Worm (Caenorhabditis elegans) whole organism, late embryonic: ENCODE results near the gene fbxb-106.

ENCODE experiments used
- C38D4.7 ChIP-seq: fragments of 200-800 bp; sonication (Bioruptor generic); optimal IDR thresholded peaks from 2 replicates; lab custom pipeline; 2018; ENCODE audit warnings: mild to moderate bottlenecking, missing genetic modification characterization, moderate library complexity, missing compliant biosample characterization
- K02D7.2 ChIP-seq: sonication (generic microtip); optimal IDR thresholded peaks from 2 replicates; lab custom pipeline; 2017; ENCODE audit warnings: mild to moderate bottlenecking, missing genetic modification characterization, missing compliant biosample characterization
- ahr-1 ChIP-seq: sonication (generic microtip); optimal IDR thresholded peaks from 2 replicates; lab custom pipeline; 2016; ENCODE audit warnings: missing genetic modification characterization, missing compliant biosample characterization
- ceh-14 ChIP-seq: sonication (generic microtip); optimal IDR thresholded peaks from 2 replicates; lab custom pipeline; 2016; ENCODE audit warnings: missing genotype, missing genetic modification characterization, missing compliant biosample characterization
- ceh-22 ChIP-seq: sonication (generic microtip); optimal IDR thresholded peaks from 2 replicates; lab custom pipeline; 2017; ENCODE audit warnings: missing biosample characterization, missing genetic modification characterization
- ceh-24 ChIP-seq: sonication (generic microtip); optimal IDR thresholded peaks from 2 replicates; lab custom pipeline; 2016; ENCODE audit warnings: mild to moderate bottlenecking, missing genetic modification characterization, missing compliant biosample characterization
- ceh-30 ChIP-seq: fragments of 150-350 bp; optimal IDR thresholded peaks from 2 replicates; lab custom pipeline; 2014; ENCODE audit warnings: missing biosample characterization, missing genetic modification characterization
- ceh-45 ChIP-seq: fragments of 200-800 bp; sonication (Bioruptor generic); IDR thresholded peaks from 2 replicates; pipeline ENCODE4 v1.3.6; 2022; ENCODE audit warnings: missing genetic modification reagents, missing genetic modification characterization, missing compliant biosample characterization
- ceh-48 ChIP-seq: sonication (generic microtip); optimal IDR thresholded peaks from 2 replicates; lab custom pipeline; 2016; ENCODE audit warnings: missing genetic modification characterization, inconsistent platforms, missing compliant biosample characterization
- ceh-9 ChIP-seq: sonication (generic microtip); optimal IDR thresholded peaks from 2 replicates; lab custom pipeline; 2016; ENCODE audit warnings: mild to moderate bottlenecking, missing genetic modification characterization, inconsistent platforms, missing compliant biosample characterization
- ets-4 ChIP-seq: sonication (generic microtip); optimal IDR thresholded peaks from 2 replicates; lab custom pipeline; 2016; ENCODE audit warnings: missing genetic modification characterization, missing compliant biosample characterization
- eyg-1 ChIP-seq: sonication (generic microtip); optimal IDR thresholded peaks from 2 replicates; lab custom pipeline; 2016; ENCODE audit warnings: missing genotype, missing genetic modification characterization, missing compliant biosample characterization
- fax-1 ChIP-seq: sonication (generic microtip); optimal IDR thresholded peaks from 2 replicates; lab custom pipeline; 2016; ENCODE audit warnings: missing genotype, missing genetic modification characterization, missing compliant biosample characterization
- fkh-10 ChIP-seq: fragments of 150-350 bp; optimal IDR thresholded peaks from 2 replicates; lab custom pipeline; 2014; ENCODE audit warnings: missing biosample characterization, missing genetic modification reagents, missing genetic modification characterization
- gmeb-2 ChIP-seq: sonication (generic microtip); optimal IDR thresholded peaks from 2 replicates; lab custom pipeline; 2016; ENCODE audit warnings: missing genetic modification characterization, inconsistent platforms, missing compliant biosample characterization
- hlh-15 ChIP-seq: sonication (generic microtip); optimal IDR thresholded peaks from 2 replicates; lab custom pipeline; 2016; ENCODE audit warnings: missing genetic modification characterization, missing compliant biosample characterization
- hlh-30 ChIP-seq: sonication (generic microtip); optimal IDR thresholded peaks from 2 replicates; lab custom pipeline; 2017; ENCODE audit warnings: antibody characterized with exemption, missing genetic modification characterization, missing compliant biosample characterization; ENCODE audit not compliant: insufficient read depth
- hlh-8 ChIP-seq: sonication (generic microtip); optimal IDR thresholded peaks from 2 replicates; lab custom pipeline; 2016; ENCODE audit warnings: missing genotype, missing genetic modification characterization, missing compliant biosample characterization
- mec-3 ChIP-seq: sonication (generic microtip); optimal IDR thresholded peaks from 2 replicates; lab custom pipeline; 2016; ENCODE audit warnings: borderline replicate concordance, missing genetic modification characterization, missing compliant biosample characterization
- nfya-1 ChIP-seq: sonication (generic microtip); optimal IDR thresholded peaks from 2 replicates; lab custom pipeline; 2017; ENCODE audit warnings: missing genetic modification characterization, mild to moderate bottlenecking, missing compliant biosample characterization, antibody characterized with exemption, moderate library complexity
- npax-4 ChIP-seq: sonication (generic microtip); optimal IDR thresholded peaks from 2 replicates; lab custom pipeline; 2016; ENCODE audit warnings: missing genetic modification characterization, missing compliant biosample characterization
- pag-3 ChIP-seq: sonication (generic microtip); optimal IDR thresholded peaks from 2 replicates; lab custom pipeline; 2016; ENCODE audit warnings: missing compliant biosample characterization, missing genetic modification characterization, borderline replicate concordance
- pat-9 ChIP-seq: fragments of 200-800 bp; sonication (Bioruptor generic); optimal IDR thresholded peaks from 2 replicates; lab custom pipeline; 2018; ENCODE audit warnings: mild to moderate bottlenecking, missing genetic modification characterization, moderate library complexity, missing compliant biosample characterization
- pha-4 ChIP-seq: fragments of 150-350 bp; optimal IDR thresholded peaks from 2 replicates; lab custom pipeline; 2018; ENCODE audit warnings: missing biosample characterization, missing genetic modification reagents, missing genetic modification characterization
- pqm-1 ChIP-seq: sonication (generic microtip); optimal IDR thresholded peaks from 2 replicates; lab custom pipeline; 2016; ENCODE audit warnings: missing genetic modification characterization, missing compliant biosample characterization
- ref-2 ChIP-seq: sonication (generic microtip); optimal IDR thresholded peaks from 2 replicates; lab custom pipeline; 2016; ENCODE audit warnings: missing genetic modification characterization, missing compliant biosample characterization
- sdc-2 ChIP-seq: sonication (generic microtip); optimal IDR thresholded peaks from 2 replicates; lab custom pipeline; 2016; ENCODE audit warnings: missing genotype, missing genetic modification characterization, missing compliant biosample characterization
- sox-2 ChIP-seq: fragments of 200-800 bp; sonication (Bioruptor generic); IDR thresholded peaks from 2 replicates; pipeline ENCODE4 v1.3.6; 2022; ENCODE audit warnings: missing genetic modification reagents, missing genetic modification characterization, missing compliant biosample characterization
- sox-4 ChIP-seq: sonication (generic microtip); optimal IDR thresholded peaks from 2 replicates; lab custom pipeline; 2017; ENCODE audit warnings: mild to moderate bottlenecking, missing genetic modification characterization, inconsistent platforms, missing compliant biosample characterization
- syd-9 ChIP-seq: sonication (generic microtip); optimal IDR thresholded peaks from 2 replicates; lab custom pipeline; 2016; ENCODE audit warnings: mild to moderate bottlenecking, missing genetic modification characterization, moderate library complexity, missing compliant biosample characterization
- tbx-2 ChIP-seq: sonication (generic microtip); optimal IDR thresholded peaks from 2 replicates; lab custom pipeline; 2016; ENCODE audit warnings: missing genetic modification characterization, missing compliant biosample characterization
- ttx-3 ChIP-seq: sonication (generic microtip); optimal IDR thresholded peaks from 2 replicates; lab custom pipeline; 2016; ENCODE audit warnings: missing genetic modification reagents, missing genetic modification characterization, missing compliant biosample characterization
- unc-3 ChIP-seq, 2 experiments: fragments of 200-800 bp in 1 of 2; sonication (Bioruptor generic) in 1 of 2; sonication (generic microtip) in 1 of 2; conservative IDR thresholded peaks in 1 of 2; optimal IDR thresholded peaks in 1 of 2; 2 replicates each; pipeline versions ENCODE4 v1.3.6 to Lab custom; 2016 to 2022; ENCODE audit warnings: missing compliant biosample characterization in 2 of 2, missing genetic modification characterization in 2 of 2, missing genetic modification reagents in 1 of 2
- unc-42 ChIP-seq: sonication (generic microtip); optimal IDR thresholded peaks from 2 replicates; lab custom pipeline; 2016; ENCODE audit warnings: missing genotype, missing genetic modification characterization, missing compliant biosample characterization
- unc-86 ChIP-seq: sonication (generic microtip); optimal IDR thresholded peaks from 2 replicates; lab custom pipeline; 2016; ENCODE audit warnings: missing genetic modification characterization, missing compliant biosample characterization
- zip-5 ChIP-seq: sonication (generic microtip); optimal IDR thresholded peaks from 2 replicates; lab custom pipeline; 2016; ENCODE audit warnings: missing genetic modification characterization, missing compliant biosample characterization
- ztf-16 ChIP-seq: sonication (generic microtip); optimal IDR thresholded peaks from 2 replicates; lab custom pipeline; 2017; ENCODE audit warnings: missing genetic modification characterization, missing compliant biosample characterization

The fbxb-106 gene

ce11 chrII:2773534-2773933 is 11.3 kb downstream of the fbxb-106 start, which contains the start of gene sdz-9:
TSS of gene sdz-9 (minus strand) at chrII:2773634.
- no peak for TF ChIP-seq pqm-1 (tag; lab: Kevin White, UChicago)
- no peak for TF ChIP-seq unc-3 (GFP tag; conservative IDR thresholded peaks at IDR 0.05; lab: Robert Waterston, UW)
- TF ChIP-seq unc-3 (tag; optimal IDR thresholded peaks at IDR 0.05; lab: Kevin White, UChicago) = no peak
- TF ChIP-seq ceh-14 (tag; lab: Kevin White, UChicago) = no peak
- TF ChIP-seq fax-1 (tag; lab: Kevin White, UChicago) = no peak
- TF ChIP-seq nfya-1 (tag; lab: Kevin White, UChicago) = no peak
- TF ChIP-seq sdc-2 (tag; lab: Kevin White, UChicago) = no peak
- TF ChIP-seq npax-4 (tag; lab: Kevin White, UChicago) = no peak
- TF ChIP-seq ceh-22 (tag; lab: Kevin White, UChicago) = no peak
- no peak for TF ChIP-seq unc-86
- no peak for TF ChIP-seq ceh-24
- TF ChIP-seq mec-3 (tag; lab: Kevin White, UChicago) = no peak
- no peak for TF ChIP-seq syd-9 (tag; lab: Kevin White, UChicago)
- TF ChIP-seq ceh-48 (tag; lab: Kevin White, UChicago) = no peak

DNA sequence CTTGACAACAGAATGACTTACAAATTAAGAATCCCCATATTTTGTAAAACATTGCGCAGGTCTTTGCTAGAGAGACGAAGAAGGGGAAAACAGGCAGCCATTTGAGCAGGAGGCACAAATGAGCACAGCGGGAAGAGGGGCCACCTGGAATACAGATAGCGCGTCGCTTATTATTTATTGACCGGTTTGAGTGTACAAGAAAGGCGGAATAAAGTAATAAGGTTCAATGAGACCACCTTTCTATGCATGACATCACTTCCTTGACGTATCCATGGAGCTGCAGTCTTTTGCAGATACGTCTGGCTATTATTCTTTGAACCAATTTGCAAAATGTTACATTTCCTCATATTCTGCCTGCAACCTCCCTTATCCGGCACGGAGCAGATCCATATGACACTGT is 12.7 kb downstream of the fbxb-106 start, which contains the start of gene fbxb-111:
Gene fbxb-111, minus strand, starts transcription at position 101 of the 400 bp plus-strand sequence.
- peak; percentile 20 for TF ChIP-seq ref-2
- no peak for TF ChIP-seq ceh-48 (tag; lab: Kevin White, UChicago)

DNA sequence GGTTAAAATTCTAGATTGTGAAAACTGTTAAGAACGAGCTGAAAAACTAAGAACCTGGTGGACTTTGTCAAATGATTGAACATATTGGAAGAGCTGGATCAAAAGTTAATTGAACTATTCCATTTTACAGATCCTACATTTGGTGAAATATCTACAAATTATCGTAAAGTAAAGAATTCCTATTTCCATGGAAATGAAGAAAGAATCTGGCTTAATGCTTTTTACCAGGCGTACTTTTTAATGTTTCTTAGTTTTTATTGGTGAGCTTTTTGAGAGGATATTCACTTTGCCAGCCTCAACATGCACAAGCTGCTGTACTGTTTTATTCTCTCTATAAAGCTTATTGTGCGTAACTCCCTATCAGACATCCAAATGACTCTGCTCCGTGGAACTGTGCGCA is 15.6 kb downstream of the fbxb-106 start, which contains the start of gene F08D12.4:
Gene F08D12.4, plus strand, starts transcription at position 301 of the 400 bp plus-strand sequence.
- TF ChIP-seq hlh-30 (no peak), pat-9 (no peak), sox-4 (tag; lab: Kevin White, UChicago) (no peak), C38D4.7 (GFP tag; lab: Kevin White, UChicago) (no peak), ceh-9 (tag; lab: Kevin White, UChicago) (no peak), eyg-1 (tag; lab: Kevin White, UChicago) (no peak), gmeb-2 (no peak)

DNA sequence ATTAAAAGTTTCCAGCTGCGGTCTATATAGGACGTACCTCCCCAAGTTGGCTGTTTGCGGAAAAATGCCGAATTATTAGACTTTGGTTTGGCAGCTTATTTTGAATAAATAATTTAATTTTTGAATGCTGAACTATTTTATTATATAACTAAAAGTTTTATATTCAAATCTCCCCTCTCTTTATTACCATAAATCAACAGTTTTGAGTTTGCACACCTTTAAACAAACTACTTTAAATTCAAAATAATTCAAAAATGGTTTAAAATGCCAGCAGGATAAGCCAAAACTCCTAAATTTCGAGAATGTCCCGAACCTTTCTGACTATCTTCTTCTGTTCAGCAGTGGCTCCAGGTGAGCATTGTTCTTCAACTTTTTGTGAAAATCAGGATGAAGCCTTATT is 17.0 kb downstream of the fbxb-106 start, which contains the start of gene F08D12.3:
Gene F08D12.3, plus strand, starts transcription at position 301 of the 400 bp plus-strand sequence.
- TF ChIP-seq ahr-1 (tag; lab: Kevin White, UChicago) (no peak), hlh-8 (tag; lab: Kevin White, UChicago) (no peak), hlh-15 (no peak), npax-4 (tag; lab: Kevin White, UChicago) (no peak), sox-2 (GFP tag; lab: Robert Waterston, UW) (no peak), unc-42 (tag; lab: Kevin White, UChicago) (no peak), ztf-16 (tag; lab: Kevin White, UChicago) (no peak), ceh-45 (GFP tag; lab: Robert Waterston, UW) (no peak), sdc-2 (tag; lab: Kevin White, UChicago) (no peak), ceh-30 (tag; lab: Kevin White, UChicago) (no peak), pag-3 (tag; lab: Kevin White, UChicago) (no peak), pha-4 (tag; lab: Kevin White, UChicago) (no peak), tbx-2 (tag; lab: Kevin White, UChicago) (no peak), ets-4 (tag; lab: Kevin White, UChicago) (no peak), K02D7.2 (tag; lab: Kevin White, UChicago) (no peak), fkh-10 (GFP tag; lab: Kevin White, UChicago) (no peak), zip-5 (tag; lab: Kevin White, UChicago) (no peak), ttx-3 (no peak), pat-9 (no peak)
